Worm (Caenorhabditis elegans) whole organism, mixed stage, embryonic: Measurements from ENCODE around the gene tag-51.

Experiments
- M03D4.4 ChIP-seq: sonication (generic microtip); optimal IDR thresholded peaks from 2 replicates; lab custom pipeline; 2017; ENCODE audit warnings: mild to moderate bottlenecking, missing genetic modification characterization, missing compliant biosample characterization
- bed-3 ChIP-seq: fragments of 200-800 bp; sonication (Bioruptor generic); optimal IDR thresholded peaks from 3 replicates; lab custom pipeline; 2018; ENCODE audit warnings: mild to moderate bottlenecking, missing genetic modification characterization, moderate library complexity, missing compliant biosample characterization
- blmp-1 ChIP-seq: fragments of 150-350 bp; optimal IDR thresholded peaks from 2 replicates; lab custom pipeline; 2014; ENCODE audit warnings: missing biosample characterization, missing genetic modification characterization
- ceh-39 ChIP-seq: fragments of 150-350 bp; optimal IDR thresholded peaks from 2 replicates; lab custom pipeline; 2014; ENCODE audit warnings: missing biosample characterization, missing genetic modification characterization
- ceh-43 ChIP-seq: fragments of 200-800 bp; sonication (Bioruptor generic); optimal IDR thresholded peaks from 2 replicates; lab custom pipeline; 2018; ENCODE audit warnings: mild to moderate bottlenecking, missing genetic modification characterization, moderate library complexity, missing compliant biosample characterization
- ceh-83 ChIP-seq: fragments of 200-800 bp; sonication (Bioruptor generic); optimal IDR thresholded peaks from 2 replicates; lab custom pipeline; 2018; ENCODE audit warnings: mild to moderate bottlenecking, missing genetic modification characterization, missing compliant biosample characterization
- cnd-1 ChIP-seq: fragments of 200-800 bp; sonication (Bioruptor generic); optimal IDR thresholded peaks from 2 replicates; lab custom pipeline; 2018; ENCODE audit warnings: mild to moderate bottlenecking, missing genetic modification characterization, missing compliant biosample characterization
- elt-1 ChIP-seq: sonication (generic microtip); optimal IDR thresholded peaks from 2 replicates; lab custom pipeline; 2017; ENCODE audit warnings: missing genetic modification characterization, mild to moderate bottlenecking, missing compliant biosample characterization, antibody characterized with exemption, moderate library complexity, borderline replicate concordance; ENCODE audit not compliant: insufficient read depth
- elt-3 ChIP-seq: fragments of 150-350 bp; optimal IDR thresholded peaks from 2 replicates; lab custom pipeline; 2014; ENCODE audit warnings: missing biosample characterization, missing genetic modification characterization
- flh-1 ChIP-seq: fragments of 200-800 bp; sonication (Bioruptor generic); optimal IDR thresholded peaks from 2 replicates; lab custom pipeline; 2018; ENCODE audit warnings: mild to moderate bottlenecking, missing genetic modification characterization, moderate library complexity, missing compliant biosample characterization
- ham-2 ChIP-seq: fragments of 200-800 bp; sonication (Bioruptor generic); optimal IDR thresholded peaks from 2 replicates; lab custom pipeline; 2018; ENCODE audit warnings: mild to moderate bottlenecking, missing genetic modification characterization, missing compliant biosample characterization
- hlh-1 ChIP-seq: fragments of 150-350 bp; optimal IDR thresholded peaks from 2 replicates; lab custom pipeline; 2014; ENCODE audit warnings: missing biosample characterization, missing genetic modification reagents, missing genetic modification characterization
- lin-13 ChIP-seq: fragments of 150-350 bp; optimal IDR thresholded peaks from 2 replicates; lab custom pipeline; 2014; ENCODE audit warnings: missing biosample characterization, missing genetic modification characterization
- lsy-2 ChIP-seq: fragments of 150-350 bp; optimal IDR thresholded peaks from 2 replicates; lab custom pipeline; 2014; ENCODE audit warnings: missing biosample characterization, missing genetic modification characterization
- mab-5 ChIP-seq: fragments of 150-350 bp; optimal IDR thresholded peaks from 2 replicates; lab custom pipeline; 2014; ENCODE audit warnings: missing biosample characterization, missing genetic modification characterization
- mls-2 ChIP-seq: sonication (generic microtip); optimal IDR thresholded peaks from 2 replicates; lab custom pipeline; 2016; ENCODE audit warnings: mild to moderate bottlenecking, missing genetic modification characterization, moderate library complexity, missing compliant biosample characterization
- nhr-12 ChIP-seq: fragments of 150-350 bp; optimal IDR thresholded peaks from 2 replicates; lab custom pipeline; 2014; ENCODE audit warnings: missing biosample characterization, missing genetic modification characterization
- nhr-237 ChIP-seq: fragments of 150-350 bp; optimal IDR thresholded peaks from 2 replicates; lab custom pipeline; 2014; ENCODE audit warnings: missing biosample characterization, missing genetic modification characterization
- nhr-28 ChIP-seq: fragments of 150-350 bp; optimal IDR thresholded peaks from 2 replicates; lab custom pipeline; 2014; ENCODE audit warnings: missing biosample characterization, missing genetic modification characterization
- nhr-76 ChIP-seq: sonication (generic microtip); optimal IDR thresholded peaks from 2 replicates; lab custom pipeline; 2017; ENCODE audit warnings: missing biosample characterization, missing genetic modification characterization
- pha-4 ChIP-seq: fragments of 150-350 bp; optimal IDR thresholded peaks from 2 replicates; lab custom pipeline; 2018; ENCODE audit warnings: missing biosample characterization, missing genetic modification reagents, missing genetic modification characterization
- sem-2 ChIP-seq: fragments of 200-800 bp; sonication (Bioruptor generic); optimal IDR thresholded peaks from 2 replicates; lab custom pipeline; 2018; ENCODE audit warnings: mild to moderate bottlenecking, missing genetic modification characterization, missing compliant biosample characterization
- snpc-4 ChIP-seq: fragments of 150-350 bp; optimal IDR thresholded peaks from 2 replicates; lab custom pipeline; 2014; ENCODE audit warnings: missing biosample characterization, missing genetic modification characterization
- sptf-1 ChIP-seq: sonication (generic microtip); optimal IDR thresholded peaks from 2 replicates; lab custom pipeline; 2017; ENCODE audit warnings: mild to moderate bottlenecking, missing genetic modification characterization, moderate library complexity, missing compliant biosample characterization
- tbx-8 ChIP-seq: fragments of 200-800 bp; sonication (Bioruptor generic); optimal IDR thresholded peaks from 2 replicates; lab custom pipeline; 2018; ENCODE audit warnings: mild to moderate bottlenecking, missing genetic modification characterization, moderate library complexity, missing compliant biosample characterization
- unc-120 ChIP-seq: sonication (generic microtip); optimal IDR thresholded peaks from 2 replicates; lab custom pipeline; 2017; ENCODE audit warnings: missing genetic modification characterization, missing compliant biosample characterization; ENCODE audit not compliant: poor library complexity, severe bottlenecking
- unc-39 ChIP-seq: fragments of 150-350 bp; optimal IDR thresholded peaks from 2 replicates; lab custom pipeline; 2014; ENCODE audit warnings: missing biosample characterization, missing genetic modification characterization
- unc-62 ChIP-seq: fragments of 150-350 bp; optimal IDR thresholded peaks from 2 replicates; lab custom pipeline; 2014; ENCODE audit warnings: missing biosample characterization, missing genetic modification reagents, missing genetic modification characterization
- zip-8 ChIP-seq: fragments of 150-350 bp; optimal IDR thresholded peaks from 2 replicates; lab custom pipeline; 2014; ENCODE audit warnings: missing biosample characterization, missing genetic modification characterization
- ztf-11 ChIP-seq: fragments of 150-350 bp; optimal IDR thresholded peaks from 2 replicates; lab custom pipeline; 2014; ENCODE audit warnings: missing biosample characterization, missing genetic modification characterization

Gene tag-51

DNA sequence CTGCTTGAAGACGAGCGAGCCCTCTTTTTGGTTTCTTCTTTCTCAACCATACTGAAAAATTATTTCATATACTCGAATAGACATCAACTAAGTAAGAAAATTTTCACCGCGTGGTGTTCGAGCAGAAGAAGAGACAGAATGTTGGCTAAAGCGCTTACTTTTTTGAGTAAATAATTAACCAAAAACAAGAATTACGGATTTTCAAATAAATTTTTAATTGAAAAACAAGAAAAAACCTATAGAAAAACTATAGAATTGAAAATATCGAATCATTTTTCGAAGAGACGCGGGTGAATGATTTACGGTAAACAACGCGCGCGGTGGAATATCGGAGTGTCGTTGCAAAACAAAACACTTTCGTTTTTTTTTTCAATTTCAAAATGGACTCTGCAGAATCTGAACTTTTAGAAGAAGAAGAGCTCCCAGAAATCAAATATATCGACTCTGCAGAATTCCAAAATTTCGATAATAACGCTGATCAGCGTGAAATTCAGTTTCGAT lies at the start of gene tag-51, which contains the start of gene rnp-5:
Gene tag-51, plus strand, starts transcription at position 363 of the 501 bp plus-strand sequence.
Gene rnp-5, minus strand, starts transcription at position 51 of the 501 bp plus-strand sequence.
- TF ChIP-seq ceh-83 (GFP tag; lab: Kevin White, UChicago) (no peak), nhr-76 (no peak), nhr-28 (tag; lab: Kevin White, UChicago) (no peak), mab-5 (tag; lab: Kevin White, UChicago) (no peak), tbx-8 (GFP tag; lab: Kevin White, UChicago) (no peak), elt-1 (tag; lab: Kevin White, UChicago) (no peak), ham-2 (GFP tag; lab: Kevin White, UChicago) (no peak), ceh-39 (tag; lab: Kevin White, UChicago) (peak; percentile 10)

DNA sequence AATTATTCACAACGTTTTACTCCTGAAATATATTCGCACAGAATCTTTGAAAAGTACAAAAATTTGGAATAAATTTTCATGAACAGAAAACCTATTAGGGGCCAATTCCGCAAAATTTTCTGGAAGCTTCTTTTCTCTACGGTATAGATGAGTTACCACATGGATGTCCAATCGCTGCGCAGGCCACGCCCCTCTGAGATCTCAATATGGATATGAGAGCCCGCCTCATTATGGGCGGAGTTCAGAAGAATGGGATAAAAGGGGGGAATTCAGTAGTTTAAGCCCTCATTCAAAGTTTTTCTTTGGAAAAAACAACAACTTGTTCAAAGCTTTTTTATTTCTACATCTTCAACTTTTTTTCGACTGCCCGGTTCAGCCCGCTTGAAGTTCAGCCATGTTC lies 42.5 kb upstream of the tag-51 start, which contains the start of gene daf-7:
Gene daf-7, plus strand, starts transcription at position 301 of the 400 bp plus-strand sequence.
- TF ChIP-seq ceh-43 (GFP tag; lab: Kevin White, UChicago) (no peak), flh-1 (no peak), elt-3 (tag; lab: Kevin White, UChicago) (no peak), blmp-1 (tag; lab: Kevin White, UChicago) (no peak), ceh-83 (GFP tag; lab: Kevin White, UChicago) (no peak), lsy-2 (tag; lab: Kevin White, UChicago) (no peak), ztf-11 (tag; lab: Kevin White, UChicago) (no peak), nhr-12 (no peak)

DNA sequence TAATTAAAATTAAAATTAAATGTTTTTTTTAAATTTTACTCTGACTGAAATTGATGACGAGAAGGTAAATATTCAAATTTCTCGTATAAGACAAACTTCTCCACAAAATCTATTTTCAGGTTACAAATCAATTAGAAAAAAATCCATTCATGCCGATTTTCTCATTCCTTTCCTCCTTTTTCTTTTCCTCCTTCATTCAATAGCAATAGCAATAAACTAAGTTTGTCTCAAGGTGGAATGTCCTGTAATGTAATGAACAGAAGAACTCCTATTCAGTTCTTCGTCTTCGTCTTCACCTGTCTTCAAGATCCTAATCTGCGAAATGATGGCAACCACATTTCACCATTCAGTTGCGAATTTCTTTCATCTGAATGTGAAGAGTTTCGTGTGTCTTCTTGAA lies 38.2 kb upstream of the tag-51 start, which contains the start of gene dac-1:
Gene dac-1, plus strand, starts transcription at position 301 of the 400 bp plus-strand sequence.
- TF ChIP-seq sem-2: no peak
- no peak for TF ChIP-seq hlh-1 (tag; lab: Kevin White, UChicago)
- TF ChIP-seq bed-3 (GFP tag; lab: Kevin White, UChicago): no peak
- no peak for TF ChIP-seq lin-13 (tag; lab: Kevin White, UChicago)
- TF ChIP-seq cnd-1 (tag; lab: Kevin White, UChicago): no peak
- no peak for TF ChIP-seq sptf-1 (tag; lab: Kevin White, UChicago)
- TF ChIP-seq elt-1 (tag; lab: Kevin White, UChicago): no peak
- TF ChIP-seq M03D4.4 (tag; lab: Kevin White, UChicago): no peak
- no peak for TF ChIP-seq lsy-2 (tag; lab: Kevin White, UChicago)
- no peak for TF ChIP-seq nhr-28 (tag; lab: Kevin White, UChicago)
- no peak for TF ChIP-seq ham-2 (GFP tag; lab: Kevin White, UChicago)
- TF ChIP-seq mls-2 (tag; lab: Kevin White, UChicago): no peak
- no peak for TF ChIP-seq ceh-83 (GFP tag; lab: Kevin White, UChicago)
- no peak for TF ChIP-seq nhr-12
- TF ChIP-seq ceh-43 (GFP tag; lab: Kevin White, UChicago): no peak
- TF ChIP-seq unc-120 (tag; lab: Kevin White, UChicago): no peak
- TF ChIP-seq mab-5 (tag; lab: Kevin White, UChicago): no peak
- TF ChIP-seq unc-39 (tag; lab: Kevin White, UChicago): no peak

DNA sequence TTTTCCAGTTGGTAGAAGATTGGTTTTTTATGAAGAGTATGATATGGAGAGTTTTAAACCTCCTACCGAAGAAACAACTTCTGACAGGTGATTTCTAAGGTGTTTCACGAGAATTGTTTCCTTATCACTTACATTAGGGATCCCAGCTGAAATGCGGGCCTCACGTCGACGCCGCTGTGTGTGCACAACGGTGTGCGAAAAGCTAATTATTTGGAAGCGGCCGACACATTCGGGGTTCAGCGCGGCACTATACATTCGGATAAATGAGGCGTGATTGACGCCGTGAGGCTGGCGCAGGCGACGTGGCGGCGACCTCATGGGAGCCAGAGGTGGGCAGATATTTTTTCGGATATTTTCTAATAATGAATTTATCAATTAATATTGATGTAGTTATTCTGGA lies 34.7 kb upstream of the tag-51 start:
- TF ChIP-seq snpc-4 (no peak), nhr-28 (tag; lab: Kevin White, UChicago) (no peak)

DNA sequence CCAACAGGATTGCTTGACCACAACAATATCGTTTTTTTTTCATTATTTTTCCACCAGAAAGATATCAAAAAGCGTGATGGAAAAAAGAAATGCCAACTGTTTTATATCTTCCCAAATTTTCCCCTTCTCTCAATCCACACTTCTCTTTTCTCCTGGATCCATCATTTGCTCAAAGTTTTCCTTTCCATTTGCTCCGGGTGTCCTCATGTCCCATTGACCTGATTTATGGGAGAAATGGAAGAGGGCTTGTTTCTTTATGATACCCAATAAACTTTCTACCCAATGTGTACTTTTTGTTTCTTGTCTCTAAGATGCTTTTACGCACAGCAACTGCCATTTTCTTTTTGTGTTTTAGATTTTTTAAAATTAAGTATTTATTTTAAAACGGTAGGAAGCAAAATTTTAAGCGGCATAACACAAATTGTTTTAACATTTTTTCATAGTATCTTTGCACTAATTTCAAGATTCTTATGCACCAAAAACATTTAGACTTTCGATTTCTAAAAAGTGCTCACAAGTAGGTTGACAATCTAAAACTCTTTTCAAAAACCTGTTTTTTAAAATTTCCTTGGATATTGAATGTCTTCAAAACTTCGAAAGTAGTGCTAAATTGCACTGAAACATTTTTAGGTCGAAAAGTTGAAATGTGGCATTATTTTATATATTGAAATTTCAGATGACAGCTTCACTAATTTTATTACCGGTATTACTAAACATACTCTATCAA lies 31.3 kb upstream of the tag-51 start, which contains the start of gene clec-149:
Gene clec-149, plus strand, starts transcription at position 677 of the 727 bp plus-strand sequence.
- TF ChIP-seq unc-62 (GFP tag; lab: Kevin White, UChicago) (peak; percentile 43), mab-5 (tag; lab: Kevin White, UChicago) (no peak)

DNA sequence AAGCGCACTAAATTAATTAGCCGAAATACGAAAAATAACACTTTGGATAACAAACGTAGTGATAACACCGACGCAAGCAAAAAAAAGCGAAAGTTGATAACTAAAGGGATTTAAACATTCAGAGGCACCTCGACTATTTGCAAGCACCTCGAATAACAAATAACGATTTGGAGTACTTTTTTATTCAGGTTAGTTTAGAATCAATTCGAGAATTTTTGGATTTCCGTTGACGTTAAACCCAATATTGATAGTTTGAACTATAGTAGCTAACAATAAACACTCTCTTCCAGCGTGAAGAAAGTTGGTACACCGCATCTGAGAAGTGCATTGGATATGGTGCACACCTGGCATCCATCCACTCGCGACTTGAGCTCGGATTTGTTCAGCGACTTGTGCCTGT lies 28.8 kb upstream of the tag-51 start:
- TF ChIP-seq bed-3 (GFP tag; lab: Kevin White, UChicago) (no peak), nhr-28 (tag; lab: Kevin White, UChicago) (no peak), nhr-237 (tag; lab: Kevin White, UChicago) (no peak), unc-120 (tag; lab: Kevin White, UChicago) (no peak), mab-5 (tag; lab: Kevin White, UChicago) (no peak), snpc-4 (no peak), nhr-76 (no peak), zip-8 (tag; lab: Kevin White, UChicago) (no peak), tbx-8 (GFP tag; lab: Kevin White, UChicago) (no peak), pha-4 (tag; lab: Kevin White, UChicago) (no peak), ham-2 (GFP tag; lab: Kevin White, UChicago) (no peak), lin-13 (tag; lab: Kevin White, UChicago) (no peak)
